Worm (Caenorhabditis elegans) whole organism, young adult: ENCODE measurements around the gene T06E4.5.

ENCODE experiments used
- Y53G8AR.9 ChIP-seq: fragments of 200-800 bp; sonication (Bioruptor generic); conservative IDR thresholded peaks from 2 replicates; pipeline ENCODE4 v1.3.6; 2022; ENCODE audit warnings: missing genetic modification reagents, missing genetic modification characterization, missing compliant biosample characterization
- ama-1 ChIP-seq, 3 experiments: fragments of 150-350 bp in 1 of 3; sonication (generic microtip) in 2 of 3; optimal IDR thresholded peaks; 2 replicates each; lab custom pipeline; 2014 to 2018; ENCODE audit warnings: missing biosample characterization in 2 of 3, missing genetic modification characterization in 2 of 3, missing genetic modification reagents in 2 of 3
- egl-18 ChIP-seq: fragments of 200-800 bp; sonication (Bioruptor generic); IDR thresholded peaks from 2 replicates; pipeline ENCODE4 v1.3.6; 2022; ENCODE audit warnings: missing genetic modification reagents, missing genetic modification characterization, missing compliant biosample characterization
- ekl-4 ChIP-seq: fragments of 200-800 bp; sonication (Bioruptor generic); IDR thresholded peaks from 2 replicates; pipeline ENCODE4 v1.3.6; 2022; ENCODE audit warnings: missing genetic modification reagents, missing genetic modification characterization, missing compliant biosample characterization
- hrde-1 ChIP-seq: sonication (generic microtip); optimal IDR thresholded peaks from 2 replicates; lab custom pipeline; 2016; ENCODE audit warnings: missing genetic modification characterization, mild to moderate bottlenecking, missing compliant biosample characterization, moderate library complexity, missing genotype, missing genetic modification reagents, borderline replicate concordance
- lin-35 ChIP-seq, 3 experiments: fragments of 150-350 bp in 2 of 3; sonication (generic microtip) in 1 of 3; optimal IDR thresholded peaks; 2 replicates each; lab custom pipeline; 2014 to 2018; ENCODE audit warnings: missing biosample characterization in 3 of 3, missing genetic modification characterization in 3 of 3, missing genetic modification reagents in 3 of 3
- lsy-27 ChIP-seq: sonication (generic microtip); optimal IDR thresholded peaks from 2 replicates; lab custom pipeline; 2017; ENCODE audit warnings: missing genetic modification characterization, mild to moderate bottlenecking, missing compliant biosample characterization, antibody characterized with exemption, missing genotype, borderline replicate concordance; ENCODE audit not compliant: insufficient read depth
- unc-62 ChIP-seq: fragments of 150-350 bp; optimal IDR thresholded peaks from 2 replicates; lab custom pipeline; 2014; ENCODE audit warnings: missing biosample characterization, missing genetic modification reagents, missing genetic modification characterization

ce11 chrV:9608256-9608655, 22.8 kb upstream of the T06E4.5 start, which contains the start of gene dop-2:
- no peak for TF ChIP-seq unc-62 (GFP tag; lab: Kevin White, UChicago)
- TF ChIP-seq Y53G8AR.9: no peak
- TF ChIP-seq ama-1 (optimal IDR thresholded peaks at IDR 0.05; lab: Kevin White, UChicago): no peak
- TF ChIP-seq ama-1 (GFP tag; optimal IDR thresholded peaks at IDR 0.05; lab: Kevin White, UChicago): no peak
- TF ChIP-seq hrde-1 (tag; lab: Kevin White, UChicago): no peak
- TF ChIP-seq lin-35 (GFP tag; optimal IDR thresholded peaks at IDR 0.05; lab: Kevin White, UChicago): no peak
- no peak for TF ChIP-seq lsy-27
- TF ChIP-seq egl-18 (GFP tag; lab: Robert Waterston, UW): no peak
- no peak for TF ChIP-seq ekl-4 (GFP tag; lab: Robert Waterston, UW)
